Worm (Caenorhabditis elegans): ENCODE measurements around the gene Y69E1A.3.
A peak's percentile ranks its signal among the peaks of the same experiment; 100 is the strongest.

Y69E1A.3 gene

DNA sequence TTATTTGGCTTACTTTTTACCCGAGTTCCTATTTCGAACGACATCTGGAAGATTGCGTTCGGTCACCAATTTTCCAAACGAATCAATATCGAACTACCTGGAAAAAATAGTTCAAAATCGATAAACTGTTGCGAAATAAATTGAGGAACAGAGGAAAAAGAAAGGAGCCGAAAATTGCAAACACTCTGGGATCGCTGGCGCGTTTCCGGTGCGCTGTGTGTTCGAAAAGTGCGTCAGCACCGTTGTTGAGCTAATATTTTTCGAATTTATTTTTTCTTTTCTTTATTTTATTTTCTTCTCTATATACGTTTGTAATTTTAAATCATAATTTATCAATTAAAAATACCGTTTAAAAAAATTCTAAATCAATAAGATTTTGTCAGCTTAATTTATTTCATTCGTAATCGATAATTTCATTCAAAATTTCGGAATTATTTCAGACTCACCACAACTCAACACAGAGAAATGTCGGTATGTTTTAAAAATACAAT, 19.0 kb upstream of the Y69E1A.3 start, which contains the start of the genes dnc-1 and lsm-7 (continued):
- TF ChIP-seq nhr-80 (tag; optimal IDR thresholded peaks at IDR 0.05): peak; percentile 67
- no peak for TF ChIP-seq mxl-1 (tag; optimal IDR thresholded peaks at IDR 0.05)
- TF ChIP-seq Y67H2A.10 (GFP tag; conservative IDR thresholded peaks at IDR 0.05): 0 out of 2 replicates have a peak, but pooled peaks have one; percentile 34
- no peak for TF ChIP-seq F57C9.4 (tag; optimal IDR thresholded peaks at IDR 0.05)
- no peak for TF ChIP-seq F49E8.2 (tag; optimal IDR thresholded peaks at IDR 0.05; ENCODE audit: insufficient read depth)
- TF ChIP-seq him-1 (tag; optimal IDR thresholded peaks at IDR 0.05): no peak
- TF ChIP-seq ets-4 (GFP tag; optimal IDR thresholded peaks at IDR 0.05): no peak
- TF ChIP-seq F33H1.4 (GFP tag; IDR thresholded peaks at IDR 0.05): peak; percentile 39
- TF ChIP-seq hlh-12 (tag; optimal IDR thresholded peaks at IDR 0.05): no peak
- TF ChIP-seq aptf-3 (GFP tag; IDR thresholded peaks at IDR 0.05): no peak
- 0 out of 2 replicates have a peak, but pooled peaks have one; percentile 13 for TF ChIP-seq ekl-4 (GFP tag; IDR thresholded peaks at IDR 0.05)
- TF ChIP-seq snpc-3.4 (tag; optimal IDR thresholded peaks at IDR 0.05): no peak
- TF ChIP-seq sptf-2 (GFP tag; optimal IDR thresholded peaks at IDR 0.05): no peak
- no peak for TF ChIP-seq rpc-1 (optimal IDR thresholded peaks at IDR 0.05)
- TF ChIP-seq rpc-1 (tag; optimal IDR thresholded peaks at IDR 0.05): no peak
- TF ChIP-seq lag-1 (GFP tag; IDR thresholded peaks at IDR 0.05): no peak
- TF ChIP-seq athp-1 (tag; optimal IDR thresholded peaks at IDR 0.05): peak; percentile 18
- TF ChIP-seq F22D6.2 (tag; optimal IDR thresholded peaks at IDR 0.05): no peak
- no peak for TF ChIP-seq rec-8 (tag; optimal IDR thresholded peaks at IDR 0.05)
- TF ChIP-seq F23B12.7 (tag; optimal IDR thresholded peaks at IDR 0.05; ENCODE audit: insufficient read depth): peak; percentile 80
- no peak for TF ChIP-seq zim-3 (tag; optimal IDR thresholded peaks at IDR 0.05)
- no peak for TF ChIP-seq tbx-9 (tag; optimal IDR thresholded peaks at IDR 0.05; ENCODE audit: borderline replicate concordance)
- TF ChIP-seq hsf-1 (GFP tag; IDR thresholded peaks at IDR 0.05): no peak
- 0 out of 2 replicates have a peak, but pooled peaks have one; percentile 6 for TF ChIP-seq B0019.2 (GFP tag; conservative IDR thresholded peaks at IDR 0.05)
- no peak for TF ChIP-seq cebp-2 (GFP tag; IDR thresholded peaks at IDR 0.05)
- TF ChIP-seq nfyb-1 (GFP tag; IDR thresholded peaks at IDR 0.05): peak; percentile 56
- peak; percentile 23 for TF ChIP-seq snpc-1.3 (tag; optimal IDR thresholded peaks at IDR 0.05; ENCODE audit: insufficient read depth)
- TF ChIP-seq zfh-2 (GFP tag; conservative IDR thresholded peaks at IDR 0.05): peak; percentile 58; the same call in 1 of the 2 replicates
- TF ChIP-seq ztf-28 (GFP tag; IDR thresholded peaks at IDR 0.05): no peak
- no peak for TF ChIP-seq lsy-27 (tag; optimal IDR thresholded peaks at IDR 0.05; ENCODE audit: borderline replicate concordance, insufficient read depth)
- TF ChIP-seq hmg-1.2 (GFP tag; IDR thresholded peaks at IDR 0.05): no peak
- TF ChIP-seq lin-35 (GFP tag; optimal IDR thresholded peaks at IDR 0.05): peak in 1 of 3 experiments; percentile 69
- TF ChIP-seq hmg-20 (GFP tag; IDR thresholded peaks at IDR 0.05): no peak
- peak; percentile 59; the same call in 1 of the 2 replicates for TF ChIP-seq lin-26 (GFP tag; IDR thresholded peaks at IDR 0.05)
- no peak for TF ChIP-seq bed-2 (GFP tag; IDR thresholded peaks at IDR 0.05)
- TF ChIP-seq pha-4 (tag; optimal IDR thresholded peaks at IDR 0.05): peak; percentile 64
- no peak for TF ChIP-seq ztf-22 (GFP tag; optimal IDR thresholded peaks at IDR 0.05)
- TF ChIP-seq nhr-90 (tag; optimal IDR thresholded peaks at IDR 0.05): no peak
- TF ChIP-seq ama-1 (optimal IDR thresholded peaks at IDR 0.05): no peak
- peak in 1 of 2 experiments; percentile 22 for TF ChIP-seq ama-1 (GFP tag; optimal IDR thresholded peaks at IDR 0.05)
- no peak for TF ChIP-seq aptf-2 (GFP tag; conservative IDR thresholded peaks at IDR 0.05)
- TF ChIP-seq fkh-3 (tag; optimal IDR thresholded peaks at IDR 0.05): no peak
- peak; percentile 68 for TF ChIP-seq K11D2.4 (GFP tag; IDR thresholded peaks at IDR 0.05)
- peak; percentile 96 for TF ChIP-seq attf-5 (GFP tag; optimal IDR thresholded peaks at IDR 0.05)
- TF ChIP-seq lsl-1 (GFP tag; optimal IDR thresholded peaks at IDR 0.05): peak; percentile 51
- no peak for TF ChIP-seq ceh-91 (GFP tag; IDR thresholded peaks at IDR 0.05)
- peak; percentile 51 for TF ChIP-seq tbp1 (GFP tag; optimal IDR thresholded peaks at IDR 0.05)
- no peak for TF ChIP-seq nfya-1 (tag; optimal IDR thresholded peaks at IDR 0.05; ENCODE audit: borderline replicate concordance, insufficient read depth)

Data from whole organism, young adult.